Fruit fly (Drosophila melanogaster) whole organism, adult: ENCODE results near the gene fru.

ENCODE experiments used
- CG11617 ChIP-seq: fragments of 200-800 bp; sonication (Bioruptor generic); optimal IDR thresholded peaks from 2 replicates; lab custom pipeline; 2017; ENCODE audit warnings: mild to moderate bottlenecking, missing biosample characterization, missing genetic modification reagents, missing genetic modification characterization
- CG12768 ChIP-seq: fragments of 200-800 bp; sonication (Bioruptor generic); optimal IDR thresholded peaks from 2 replicates; lab custom pipeline; 2017; ENCODE audit warnings: missing biosample characterization, missing genetic modification characterization, mild to moderate bottlenecking, moderate library complexity, missing genetic modification reagents
- CG14711 ChIP-seq: fragments of 200-800 bp; sonication (Bioruptor generic); optimal IDR thresholded peaks from 2 replicates; lab custom pipeline; 2018; ENCODE audit warnings: missing biosample characterization, mild to moderate bottlenecking, missing genetic modification characterization, moderate library complexity
- CG1620 ChIP-seq: fragments of 200-800 bp; sonication (Bioruptor generic); optimal IDR thresholded peaks from 2 replicates; lab custom pipeline; 2016; ENCODE audit warnings: missing biosample characterization, missing genetic modification characterization
- CG33017 ChIP-seq: fragments of 200-800 bp; sonication (Bioruptor generic); optimal IDR thresholded peaks from 2 replicates; lab custom pipeline; 2018; ENCODE audit warnings: missing biosample characterization, mild to moderate bottlenecking, missing genetic modification characterization, moderate library complexity
- CG5204 ChIP-seq: fragments of 200-800 bp; sonication (Bioruptor generic); optimal IDR thresholded peaks from 2 replicates; lab custom pipeline; 2016; ENCODE audit warnings: missing biosample characterization, missing genetic modification characterization
- CG7045 ChIP-seq: fragments of 200-800 bp; sonication (Bioruptor generic); optimal IDR thresholded peaks from 2 replicates; lab custom pipeline; 2017; ENCODE audit warnings: missing biosample characterization, mild to moderate bottlenecking, missing genetic modification characterization
- CG7101 ChIP-seq: fragments of 200-800 bp; sonication (Bioruptor generic); optimal IDR thresholded peaks from 2 replicates; lab custom pipeline; 2018; ENCODE audit warnings: missing biosample characterization, mild to moderate bottlenecking, missing genetic modification characterization, moderate library complexity
- Clk ChIP-seq: fragments of 200-800 bp; sonication (Bioruptor generic); optimal IDR thresholded peaks from 2 replicates; lab custom pipeline; 2017; ENCODE audit warnings: missing biosample characterization, missing genetic modification characterization
- Crg-1 ChIP-seq: fragments of 200-800 bp; sonication (Bioruptor generic); optimal IDR thresholded peaks from 2 replicates; lab custom pipeline; 2016; ENCODE audit warnings: missing biosample characterization, missing genetic modification characterization
- Hr96 ChIP-seq: fragments of 200-800 bp; sonication (Bioruptor generic); optimal IDR thresholded peaks from 2 replicates; lab custom pipeline; 2016; ENCODE audit warnings: missing biosample characterization, missing genetic modification characterization
- Mnt ChIP-seq: fragments of 200-800 bp; sonication (Bioruptor generic); optimal IDR thresholded peaks from 2 replicates; lab custom pipeline; 2016; ENCODE audit warnings: missing biosample characterization, mild to moderate bottlenecking, missing genetic modification characterization
- bab1 ChIP-seq: fragments of 200-800 bp; sonication (Bioruptor generic); optimal IDR thresholded peaks from 3 replicates; lab custom pipeline; 2019; ENCODE audit warnings: missing biosample characterization, mild to moderate bottlenecking, missing genetic modification characterization, moderate library complexity
- cic ChIP-seq: fragments of 200-800 bp; sonication (Bioruptor generic); optimal IDR thresholded peaks from 2 replicates; lab custom pipeline; 2017; ENCODE audit warnings: missing biosample characterization, mild to moderate bottlenecking, missing genetic modification characterization, moderate library complexity
- cnc ChIP-seq, 2 experiments: fragments of >200 bp; optimal IDR thresholded peaks; 2 replicates each; lab custom pipeline; 2017
- kay ChIP-seq: fragments of 200-800 bp; sonication (Bioruptor generic); peaks from one replicate; lab custom pipeline; 2016; ENCODE audit warnings: missing biosample characterization, missing genetic modification characterization, borderline replicate concordance
- ovo ChIP-seq: fragments of 200-800 bp; sonication (Bioruptor generic); optimal IDR thresholded peaks from 2 replicates; lab custom pipeline; 2016; ENCODE audit warnings: missing biosample characterization, missing genetic modification characterization
- pad ChIP-seq: fragments of 200-800 bp; sonication (Bioruptor generic); optimal IDR thresholded peaks from 3 replicates; lab custom pipeline; 2017; ENCODE audit warnings: missing biosample characterization, missing genetic modification characterization, mild to moderate bottlenecking, moderate library complexity, missing genetic modification reagents
- tj ChIP-seq: fragments of 200-800 bp; sonication (Bioruptor generic); optimal IDR thresholded peaks from 3 replicates; lab custom pipeline; 2017; ENCODE audit warnings: missing biosample characterization, mild to moderate bottlenecking, missing genetic modification characterization, moderate library complexity
- toe ChIP-seq: fragments of 200-800 bp; sonication (Bioruptor generic); optimal IDR thresholded peaks from 2 replicates; lab custom pipeline; 2016; ENCODE audit warnings: missing biosample characterization, missing genetic modification characterization

fru gene

dm6 chr3R:18412279-18413214, 132.8 kb downstream of the fru start, which contains the start of gene CG31122:
TSS of gene CG31122 (minus strand) at chr3R:18412874.
- peak; percentile 73 for TF ChIP-seq CG14711 (tag; lab: Kevin White, UChicago)
- peak; percentile 30 for TF ChIP-seq ovo (GFP tag; lab: Kevin White, UChicago)
- TF ChIP-seq CG7101 (tag; lab: Kevin White, UChicago), result peak; percentile 11
- no peak for TF ChIP-seq cnc (optimal IDR thresholded peaks at IDR 0.05; lab: Kevin White, UChicago)
- TF ChIP-seq bab1 (GFP tag; lab: Kevin White, UChicago), result no peak
- no peak for TF ChIP-seq CG33017
- peak; percentile 52 for TF ChIP-seq CG11617 (GFP tag; lab: Kevin White, UChicago)
- no peak for TF ChIP-seq kay
- TF ChIP-seq cic (GFP tag; lab: Kevin White, UChicago), result no peak
- peak; percentile 37 for TF ChIP-seq CG1620
- TF ChIP-seq Clk (GFP tag; lab: Kevin White, UChicago), result peak; percentile 10
- TF ChIP-seq CG12768, result peak; percentile 29
- peak; percentile 66 for TF ChIP-seq Hr96
- TF ChIP-seq Mnt (GFP tag; lab: Kevin White, UChicago), result peak; percentile 51
- TF ChIP-seq Crg-1 (GFP tag; lab: Kevin White, UChicago), result no peak
- peak; percentile 20 for TF ChIP-seq CG7045 (GFP tag; lab: Kevin White, UChicago)
- TF ChIP-seq CG5204 (GFP tag; lab: Kevin White, UChicago), result no peak
- peak; percentile 35 for TF ChIP-seq pad
- TF ChIP-seq tj (GFP tag; lab: Kevin White, UChicago), result peak; percentile 40
- TF ChIP-seq toe (GFP tag; lab: Kevin White, UChicago), result peak; percentile 74

- TF ChIP-seq bab1 (GFP tag; lab: Kevin White, UChicago), result no peak
- no peak for TF ChIP-seq CG33017
- TF ChIP-seq CG7045 (GFP tag; lab: Kevin White, UChicago), result no peak
- TF ChIP-seq kay, result no peak
Observed at dm6 chr3R:18411205-18411749, 134.1 kb downstream of the fru start, which contains the start of gene CG10864. TSS of gene CG10864 (minus strand) at chr3R:18411631.

dm6 chr3R:18404713-18405112, 140.7 kb downstream of the fru start, which contains the start of gene CG7685:
TSS of gene CG7685 (plus strand) at chr3R:18404940.
- TF ChIP-seq Mnt (GFP tag; lab: Kevin White, UChicago), result peak; percentile 76
- no peak for TF ChIP-seq CG5204 (GFP tag; lab: Kevin White, UChicago)
- peak; percentile 80 for TF ChIP-seq bab1 (GFP tag; lab: Kevin White, UChicago)
- TF ChIP-seq toe (GFP tag; lab: Kevin White, UChicago), result peak; percentile 76
- peak; percentile 49 for TF ChIP-seq tj (GFP tag; lab: Kevin White, UChicago)
- peak; percentile 95 for TF ChIP-seq CG14711 (tag; lab: Kevin White, UChicago)
- peak; percentile 80 for TF ChIP-seq Hr96
- TF ChIP-seq CG7101 (tag; lab: Kevin White, UChicago), result peak; percentile 81
- TF ChIP-seq CG12768, result peak; percentile 84
- TF ChIP-seq Clk (GFP tag; lab: Kevin White, UChicago), result peak; percentile 57
- peak; percentile 61 for TF ChIP-seq pad
- TF ChIP-seq ovo (GFP tag; lab: Kevin White, UChicago), result no peak
- TF ChIP-seq CG11617 (GFP tag; lab: Kevin White, UChicago), result peak; percentile 80
- peak; percentile 86 for TF ChIP-seq Crg-1 (GFP tag; lab: Kevin White, UChicago)
- peak; percentile 37 for TF ChIP-seq cic (GFP tag; lab: Kevin White, UChicago)
- no peak for TF ChIP-seq kay
- no peak for TF ChIP-seq cnc (optimal IDR thresholded peaks at IDR 0.05; lab: Kevin White, UChicago)
- TF ChIP-seq CG1620, result peak; percentile 71
- TF ChIP-seq CG33017, result peak; percentile 73
- peak; percentile 66 for TF ChIP-seq CG7045 (GFP tag; lab: Kevin White, UChicago)

- no peak for TF ChIP-seq cnc (optimal IDR thresholded peaks at IDR 0.05; lab: Kevin White, UChicago)
- TF ChIP-seq CG12768, result peak; percentile 94
- peak; percentile 86 for TF ChIP-seq CG5204 (GFP tag; lab: Kevin White, UChicago)
- TF ChIP-seq CG14711 (tag; lab: Kevin White, UChicago), result peak; percentile 94
- peak; percentile 91 for TF ChIP-seq CG1620
- TF ChIP-seq CG7101 (tag; lab: Kevin White, UChicago), result peak; percentile 98
- TF ChIP-seq kay, result no peak
- peak; percentile 75 for TF ChIP-seq cic (GFP tag; lab: Kevin White, UChicago)
- peak; percentile 91 for TF ChIP-seq ovo (GFP tag; lab: Kevin White, UChicago)
- peak; percentile 77 for TF ChIP-seq Hr96
- peak; percentile 82 for TF ChIP-seq Mnt (GFP tag; lab: Kevin White, UChicago)
- TF ChIP-seq pad, result peak; percentile 85
- TF ChIP-seq tj (GFP tag; lab: Kevin White, UChicago), result peak; percentile 98
- TF ChIP-seq CG7045 (GFP tag; lab: Kevin White, UChicago), result peak; percentile 96
- TF ChIP-seq Crg-1 (GFP tag; lab: Kevin White, UChicago), result peak; percentile 90
- peak; percentile 93 for TF ChIP-seq toe (GFP tag; lab: Kevin White, UChicago)
- peak; percentile 93 for TF ChIP-seq Clk (GFP tag; lab: Kevin White, UChicago)
- TF ChIP-seq bab1 (GFP tag; lab: Kevin White, UChicago), result peak; percentile 98
- peak; percentile 97 for TF ChIP-seq CG11617 (GFP tag; lab: Kevin White, UChicago)
- TF ChIP-seq CG33017, result peak; percentile 98
Observed at dm6 chr3R:18402549-18403429, 142.6 kb downstream of the fru start, which contains the start of the genes Wdr37 and koko. TSS of gene Wdr37 (minus strand) at chr3R:18402716. TSS of gene koko (plus strand) at chr3R:18403026.
